Worm (Caenorhabditis elegans): ENCODE results near the gene K04A8.20.

DNA sequence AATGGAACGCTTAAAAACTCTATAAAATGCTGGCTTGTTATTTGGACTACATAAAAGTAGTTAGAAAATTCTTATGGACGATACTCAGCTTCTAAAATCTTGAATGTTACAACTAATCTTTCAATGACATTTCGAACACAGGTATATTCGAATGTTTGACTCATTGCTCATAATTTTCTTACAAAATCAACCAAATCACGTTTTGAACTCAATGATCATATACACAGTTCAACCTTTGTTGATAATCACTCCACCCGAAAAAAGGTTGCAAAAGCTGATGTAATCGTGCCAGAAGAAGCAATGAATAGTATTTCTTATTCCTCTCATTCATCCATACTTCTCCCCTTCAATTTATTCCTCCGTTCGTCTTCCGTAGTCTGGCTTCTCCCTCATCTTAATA is at the start of gene K04A8.20:
- TF ChIP-seq tbx-11 (GFP tag; IDR thresholded peaks at IDR 0.05) = no peak
- no peak for TF ChIP-seq ets-7 (tag; optimal IDR thresholded peaks at IDR 0.05)
- TF ChIP-seq ama-1 (optimal IDR thresholded peaks at IDR 0.05) = no peak
- TF ChIP-seq flt-1 (GFP tag; IDR thresholded peaks at IDR 0.05) = no peak
- TF ChIP-seq scrt-1 (GFP tag; IDR thresholded peaks at IDR 0.05) = no peak
- TF ChIP-seq aly-1 (tag; optimal IDR thresholded peaks at IDR 0.05) = no peak
- no peak for TF ChIP-seq tbx-37 (GFP tag; conservative IDR thresholded peaks at IDR 0.05)
- TF ChIP-seq hnd-1 (tag; optimal IDR thresholded peaks at IDR 0.05) = no peak
- no peak for TF ChIP-seq hmg-4 (GFP tag; optimal IDR thresholded peaks at IDR 0.05)
- TF ChIP-seq pes-1 (GFP tag; IDR thresholded peaks at IDR 0.05) = no peak
- no peak for TF ChIP-seq ceh-13 (GFP tag; optimal IDR thresholded peaks at IDR 0.05)
- TF ChIP-seq B0310.2 (tag; optimal IDR thresholded peaks at IDR 0.05) = no peak
- TF ChIP-seq tra-4 (tag; optimal IDR thresholded peaks at IDR 0.05) = no peak
- TF ChIP-seq ceh-36 (tag; optimal IDR thresholded peaks at IDR 0.05) = no peak
